Fruit fly (Drosophila melanogaster) whole organism, prepupa: Measurements from ENCODE around the gene CG6753.

ENCODE experiments used
- Blimp-1 ChIP-seq: fragments of 200-800 bp; sonication (Bioruptor generic); optimal IDR thresholded peaks from 3 replicates; lab custom pipeline; 2017; ENCODE audit warnings: missing biosample characterization, missing genetic modification characterization, mild to moderate bottlenecking, moderate library complexity, missing genetic modification reagents
- CG10631 ChIP-seq: fragments of 200-800 bp; sonication (Bioruptor generic); optimal IDR thresholded peaks from 2 replicates; lab custom pipeline; 2016; ENCODE audit warnings: missing biosample characterization, missing genetic modification characterization
- CG11294 ChIP-seq: fragments of 200-800 bp; sonication (Bioruptor generic); IDR thresholded peaks from 2 replicates; pipeline ENCODE4 v1.3.6; 2022; ENCODE audit warnings: missing biosample characterization, missing genetic modification characterization
- CG11762 ChIP-seq: fragments of 200-800 bp; sonication (Bioruptor generic); optimal IDR thresholded peaks from 3 replicates; lab custom pipeline; 2016; ENCODE audit warnings: missing biosample characterization, missing genetic modification characterization; ENCODE audit not compliant: insufficient read depth
- CG11902 ChIP-seq: fragments of 200-800 bp; sonication (Bioruptor generic); optimal IDR thresholded peaks from 3 replicates; lab custom pipeline; 2016; ENCODE audit warnings: missing biosample characterization, missing genetic modification characterization
- CG16779 ChIP-seq: fragments of 200-800 bp; sonication (Bioruptor generic); optimal IDR thresholded peaks from 3 replicates; lab custom pipeline; 2017; ENCODE audit warnings: missing biosample characterization, mild to moderate bottlenecking, missing genetic modification characterization
- CG3032 ChIP-seq: fragments of 200-800 bp; optimal IDR thresholded peaks from 2 replicates; lab custom pipeline; 2019; ENCODE audit warnings: missing biosample characterization, mild to moderate bottlenecking, missing genetic modification characterization, moderate library complexity
- CG31627 ChIP-seq: fragments of 200-800 bp; sonication (Bioruptor generic); optimal IDR thresholded peaks from 3 replicates; lab custom pipeline; 2016; ENCODE audit warnings: missing biosample characterization, missing genetic modification characterization
- CG3919 ChIP-seq: fragments of 200-800 bp; sonication (Bioruptor generic); optimal IDR thresholded peaks from 3 replicates; lab custom pipeline; 2016; ENCODE audit warnings: missing biosample characterization, missing genetic modification characterization
- CG4318 ChIP-seq: fragments of 200-800 bp; sonication (Bioruptor generic); optimal IDR thresholded peaks from 3 replicates; lab custom pipeline; 2017; ENCODE audit warnings: missing biosample characterization, mild to moderate bottlenecking, missing genetic modification characterization
- CG8119 ChIP-seq: fragments of 200-800 bp; sonication (Bioruptor generic); IDR thresholded peaks from 3 replicates; pipeline ENCODE4 v1.3.6; 2022; ENCODE audit warnings: missing biosample characterization, missing genetic modification characterization
- CG8319 ChIP-seq: fragments of 200-800 bp; sonication (Bioruptor generic); optimal IDR thresholded peaks from 3 replicates; lab custom pipeline; 2016; ENCODE audit warnings: missing biosample characterization, missing genetic modification characterization
- CG8632 ChIP-seq: fragments of 200-800 bp; sonication (Bioruptor generic); optimal IDR thresholded peaks from 3 replicates; lab custom pipeline; 2016; ENCODE audit warnings: missing biosample characterization, missing genetic modification characterization
- Eip75B ChIP-seq: fragments of 200-800 bp; sonication (Bioruptor generic); optimal IDR thresholded peaks from 3 replicates; lab custom pipeline; 2016; ENCODE audit warnings: missing biosample characterization, missing genetic modification characterization
- Eip78C ChIP-seq: fragments of 200-800 bp; sonication (Bioruptor generic); peaks from one replicate; lab custom pipeline; 2016; ENCODE audit warnings: missing biosample characterization, missing genetic modification characterization
- Eip93F ChIP-seq: fragments of 200-800 bp; sonication (Bioruptor generic); optimal IDR thresholded peaks from 2 replicates; lab custom pipeline; 2016; ENCODE audit warnings: missing biosample characterization, mild to moderate bottlenecking, missing genetic modification characterization
- Ets21C ChIP-seq: fragments of 200-800 bp; sonication (Bioruptor generic); optimal IDR thresholded peaks from 3 replicates; lab custom pipeline; 2016; ENCODE audit warnings: missing biosample characterization, missing genetic modification characterization
- Hr39 ChIP-seq: fragments of 200-800 bp; sonication (Bioruptor generic); optimal IDR thresholded peaks from 2 replicates; lab custom pipeline; 2016; ENCODE audit warnings: missing biosample characterization, missing genetic modification characterization
- Lpt ChIP-seq: fragments of 200-800 bp; sonication (Bioruptor generic); optimal IDR thresholded peaks from 3 replicates; lab custom pipeline; 2016; ENCODE audit warnings: missing biosample characterization, missing genetic modification characterization
- OdsH ChIP-seq: fragments of 200-800 bp; sonication (Bioruptor generic); optimal IDR thresholded peaks from 3 replicates; lab custom pipeline; 2016; ENCODE audit warnings: missing biosample characterization, missing genetic modification characterization
- Smox ChIP-seq: fragments of 200-800 bp; sonication (Bioruptor generic); optimal IDR thresholded peaks from 3 replicates; lab custom pipeline; 2016; ENCODE audit warnings: missing biosample characterization, missing genetic modification characterization
- Sox14 ChIP-seq: fragments of 200-800 bp; sonication (Bioruptor generic); optimal IDR thresholded peaks from 3 replicates; lab custom pipeline; 2016; ENCODE audit warnings: missing biosample characterization, missing genetic modification characterization
- Sox15 ChIP-seq: fragments of 200-800 bp; sonication (Bioruptor generic); optimal IDR thresholded peaks from 3 replicates; lab custom pipeline; 2016; ENCODE audit warnings: missing biosample characterization, missing genetic modification characterization
- achi ChIP-seq: fragments of 200-800 bp; sonication (Bioruptor generic); optimal IDR thresholded peaks from 3 replicates; lab custom pipeline; 2016; ENCODE audit warnings: missing biosample characterization, missing genetic modification characterization
- cyc ChIP-seq: fragments of 200-800 bp; sonication (Bioruptor generic); optimal IDR thresholded peaks from 3 replicates; lab custom pipeline; 2016; ENCODE audit warnings: missing biosample characterization, missing genetic modification characterization
- dsx ChIP-seq: fragments of 200-800 bp; optimal IDR thresholded peaks from 3 replicates; lab custom pipeline; 2019; ENCODE audit warnings: missing biosample characterization, mild to moderate bottlenecking, missing genetic modification characterization, moderate library complexity; ENCODE audit not compliant: poor library complexity, severe bottlenecking
- eg ChIP-seq: fragments of 200-800 bp; sonication (Bioruptor generic); IDR thresholded peaks from 3 replicates; pipeline ENCODE4 v1.3.6; 2022; ENCODE audit warnings: missing biosample characterization, missing genetic modification characterization
- esn ChIP-seq: fragments of 200-800 bp; sonication (Bioruptor generic); optimal IDR thresholded peaks from 2 replicates; lab custom pipeline; 2016; ENCODE audit warnings: missing biosample characterization, mild to moderate bottlenecking, missing genetic modification characterization, moderate library complexity
- fkh ChIP-seq: fragments of 200-800 bp; sonication (Bioruptor generic); optimal IDR thresholded peaks from 3 replicates; lab custom pipeline; 2017; ENCODE audit warnings: missing biosample characterization, mild to moderate bottlenecking, missing genetic modification characterization, moderate library complexity
- lz ChIP-seq: fragments of 200-800 bp; sonication (Bioruptor generic); optimal IDR thresholded peaks from 3 replicates; lab custom pipeline; 2016; ENCODE audit warnings: missing biosample characterization, missing genetic modification characterization
- pdm3 ChIP-seq: fragments of 200-800 bp; sonication (Bioruptor generic); optimal IDR thresholded peaks from 3 replicates; lab custom pipeline; 2016; ENCODE audit warnings: missing biosample characterization, missing genetic modification characterization
- spab ChIP-seq: fragments of 200-800 bp; sonication (Bioruptor generic); optimal IDR thresholded peaks from 2 replicates; lab custom pipeline; 2017; ENCODE audit warnings: missing biosample characterization, mild to moderate bottlenecking, missing genetic modification characterization, missing genetic modification reagents
- ss ChIP-seq, 2 experiments: fragments of 200-800 bp; sonication (Bioruptor generic); optimal IDR thresholded peaks; 2 replicates in 1 of 2; 3 replicates in 1 of 2; lab custom pipeline; 2017 to 2018; ENCODE audit warnings: mild to moderate bottlenecking in 2 of 2, missing biosample characterization in 2 of 2, missing genetic modification characterization in 2 of 2, moderate library complexity in 1 of 2
- svp ChIP-seq: fragments of 200-800 bp; sonication (Bioruptor generic); peaks from one replicate; lab custom pipeline; 2016; ENCODE audit warnings: missing biosample characterization, missing genetic modification characterization
- topi ChIP-seq: fragments of 200-800 bp; sonication (Bioruptor generic); optimal IDR thresholded peaks from 3 replicates; lab custom pipeline; 2016; ENCODE audit warnings: missing biosample characterization, missing genetic modification characterization
- vri ChIP-seq: fragments of 200-800 bp; sonication (Bioruptor generic); optimal IDR thresholded peaks from 3 replicates; lab custom pipeline; 2016; ENCODE audit warnings: missing biosample characterization, mild to moderate bottlenecking, missing genetic modification characterization

Gene CG6753

dm6 chr3R:12628395-12628928 lies 13.8 kb downstream of the CG6753 start:
- peak; percentile 86 for TF ChIP-seq svp (GFP tag; lab: Kevin White, UChicago)
- TF ChIP-seq Sox15 (GFP tag; lab: Kevin White, UChicago): no peak
- TF ChIP-seq dsx (GFP tag; lab: Kevin White, UChicago): peak; percentile 12

- peak; percentile 83 for TF ChIP-seq svp (GFP tag; lab: Kevin White, UChicago)
- peak; percentile 48 for TF ChIP-seq topi
- peak; percentile 42 for TF ChIP-seq CG10631 (GFP tag; lab: Kevin White, UChicago)
- TF ChIP-seq Sox14 (GFP tag; lab: Kevin White, UChicago): peak; percentile 58
- TF ChIP-seq CG11294: no peak
- TF ChIP-seq Smox: no peak
- no peak for TF ChIP-seq CG11762 (GFP tag; lab: Kevin White, UChicago)
- TF ChIP-seq OdsH: peak; percentile 30
- TF ChIP-seq Lpt (GFP tag; lab: Kevin White, UChicago): peak; percentile 4
- peak; percentile 51 for TF ChIP-seq CG3919 (GFP tag; lab: Kevin White, UChicago)
- TF ChIP-seq cyc (GFP tag; lab: Kevin White, UChicago): peak; percentile 68
- TF ChIP-seq CG11902 (GFP tag; lab: Kevin White, UChicago): peak; percentile 4
- no peak for TF ChIP-seq spab (GFP tag; lab: Kevin White, UChicago)
- TF ChIP-seq Eip75B: peak; percentile 16
- TF ChIP-seq eg (GFP tag; lab: Robert Waterston, UW): no peak
- TF ChIP-seq esn (GFP tag; lab: Kevin White, UChicago): peak; percentile 6
- TF ChIP-seq CG31627: peak; percentile 61
- peak; percentile 54 for TF ChIP-seq Hr39 (GFP tag; lab: Kevin White, UChicago)
- TF ChIP-seq lz (GFP tag; lab: Kevin White, UChicago): peak; percentile 49
- TF ChIP-seq CG16779 (tag; lab: Kevin White, UChicago): peak; percentile 19
- peak; percentile 27 for TF ChIP-seq Eip78C (GFP tag; lab: Kevin White, UChicago)
- TF ChIP-seq Ets21C: peak; percentile 44
- TF ChIP-seq vri (GFP tag; lab: Kevin White, UChicago): peak; percentile 76
- peak; percentile 51 for TF ChIP-seq CG3032 (tag; lab: Kevin White, UChicago)
- TF ChIP-seq Blimp-1 (GFP tag; lab: Kevin White, UChicago): no peak
Measured at dm6 chr3R:12627691-12628148, 14.6 kb downstream of the CG6753 start, which contains the start of the genes Vha55 and Snx3. Vha55 (minus strand) TSS chr3R:12627829. Snx3 (plus strand) TSS chr3R:12628031.

- TF ChIP-seq lz (GFP tag; lab: Kevin White, UChicago) (no peak), CG11762 (GFP tag; lab: Kevin White, UChicago) (no peak), CG8632 (GFP tag; lab: Kevin White, UChicago) (no peak), Eip78C (GFP tag; lab: Kevin White, UChicago) (peak; percentile 64), Lpt (GFP tag; lab: Kevin White, UChicago) (no peak), Eip93F (GFP tag; lab: Kevin White, UChicago) (no peak), spab (GFP tag; lab: Kevin White, UChicago) (no peak), pdm3 (GFP tag; lab: Kevin White, UChicago) (no peak), fkh (GFP tag; lab: Kevin White, UChicago) (peak; percentile 82), CG8119 (GFP tag; lab: Robert Waterston, UW) (no peak), vri (GFP tag; lab: Kevin White, UChicago) (peak; percentile 87), achi (GFP tag; lab: Kevin White, UChicago) (peak; percentile 3)
Measured at dm6 chr3R:12626674-12627382, 15.5 kb downstream of the CG6753 start.

dm6 chr3R:12624913-12625312 lies 17.4 kb downstream of the CG6753 start:
- TF ChIP-seq Sox15 (GFP tag; lab: Kevin White, UChicago) (no peak), CG11294 (no peak), fkh (GFP tag; lab: Kevin White, UChicago) (no peak), CG8319 (no peak), CG4318 (GFP tag; lab: Kevin White, UChicago) (no peak), Hr39 (GFP tag; lab: Kevin White, UChicago) (no peak), dsx (GFP tag; lab: Kevin White, UChicago) (no peak), esn (GFP tag; lab: Kevin White, UChicago) (no peak), Blimp-1 (GFP tag; lab: Kevin White, UChicago) (no peak), ss (GFP tag; optimal IDR thresholded peaks at IDR 0.05; lab: Kevin White, UChicago) (no peak)
